Worm (Caenorhabditis elegans) whole organism, L1 larva: ENCODE data around the gene C44B9.3.

Experiments used
- C16A3.4 ChIP-seq: fragments of 150-350 bp; optimal IDR thresholded peaks from 2 replicates; lab custom pipeline; 2014; ENCODE audit warnings: missing biosample characterization, missing genetic modification characterization
- C34B4.2 ChIP-seq: sonication (generic microtip); optimal IDR thresholded peaks from 2 replicates; lab custom pipeline; 2017; ENCODE audit warnings: mild to moderate bottlenecking, missing genetic modification characterization, missing compliant biosample characterization
- F16B12.6 ChIP-seq: fragments of 150-350 bp; optimal IDR thresholded peaks from 2 replicates; lab custom pipeline; 2014; ENCODE audit warnings: missing biosample characterization, missing genetic modification characterization
- Y116A8C.19 ChIP-seq: sonication (generic microtip); optimal IDR thresholded peaks from 2 replicates; lab custom pipeline; 2016; ENCODE audit warnings: missing compliant biosample characterization, missing genetic modification characterization, borderline replicate concordance
- alr-1 ChIP-seq: fragments of 200-800 bp; sonication (Bioruptor generic); optimal IDR thresholded peaks from 2 replicates; lab custom pipeline; 2018; ENCODE audit warnings: borderline replicate concordance, mild to moderate bottlenecking, missing genetic modification characterization, missing compliant biosample characterization
- aly-2 ChIP-seq: fragments of 150-350 bp; optimal IDR thresholded peaks from 2 replicates; lab custom pipeline; 2014; ENCODE audit warnings: missing biosample characterization, missing genetic modification characterization
- ama-1 ChIP-seq: fragments of 150-350 bp; optimal IDR thresholded peaks from 2 replicates; lab custom pipeline; 2014
- blmp-1 ChIP-seq: fragments of 150-350 bp; optimal IDR thresholded peaks from 2 replicates; lab custom pipeline; 2014; ENCODE audit warnings: missing biosample characterization, missing genetic modification characterization
- ceh-8 ChIP-seq: fragments of 200-800 bp; sonication (Bioruptor generic); optimal IDR thresholded peaks from 2 replicates; lab custom pipeline; 2018; ENCODE audit warnings: mild to moderate bottlenecking, missing genetic modification characterization, moderate library complexity, missing compliant biosample characterization
- ceh-82 ChIP-seq, 3 experiments: fragments of 150-350 bp in 1 of 3; sonication (generic microtip) in 2 of 3; optimal IDR thresholded peaks; 2 replicates each; lab custom pipeline; 2014 to 2017; ENCODE audit warnings: missing biosample characterization in 3 of 3, missing genetic modification characterization in 3 of 3
- ceh-88 ChIP-seq: fragments of 200-800 bp; sonication (Bioruptor generic); IDR thresholded peaks from 2 replicates; pipeline ENCODE4 v1.3.6; 2022; ENCODE audit warnings: missing genetic modification characterization, missing compliant biosample characterization
- ceh-90 ChIP-seq: sonication (generic microtip); optimal IDR thresholded peaks from 2 replicates; lab custom pipeline; 2016; ENCODE audit warnings: missing genetic modification characterization, missing compliant biosample characterization
- dpl-1 ChIP-seq, 3 experiments: fragments of 150-350 bp in 2 of 3; sonication (generic microtip) in 1 of 3; optimal IDR thresholded peaks; 2 replicates each; lab custom pipeline; 2014 to 2017; ENCODE audit warnings: missing biosample characterization in 3 of 3, missing genetic modification characterization in 3 of 3, missing genetic modification reagents in 3 of 3
- egl-27 ChIP-seq, 2 experiments: fragments of 150-350 bp in 1 of 2; sonication (generic microtip); optimal IDR thresholded peaks; 3 replicates each; lab custom pipeline; 2017 to 2018; ENCODE audit warnings: missing biosample characterization in 2 of 2, missing genetic modification characterization in 2 of 2, missing genetic modification reagents in 2 of 2
- elt-2 ChIP-seq: sonication (generic microtip); optimal IDR thresholded peaks from 2 replicates; lab custom pipeline; 2016; ENCODE audit warnings: missing genetic modification characterization, mild to moderate bottlenecking, inconsistent platforms, missing compliant biosample characterization, missing genetic modification reagents
- fos-1 ChIP-seq: fragments of 150-350 bp; optimal IDR thresholded peaks from 2 replicates; lab custom pipeline; 2014; ENCODE audit warnings: missing biosample characterization, missing genetic modification characterization
- grh-1 ChIP-seq: fragments of 200-800 bp; sonication (Bioruptor generic); IDR thresholded peaks from 2 replicates; pipeline ENCODE4 v1.3.6; 2022; ENCODE audit warnings: missing genetic modification reagents, missing genetic modification characterization, missing compliant biosample characterization
- hlh-4 ChIP-seq: sonication (generic microtip); optimal IDR thresholded peaks from 2 replicates; lab custom pipeline; 2016; ENCODE audit warnings: mild to moderate bottlenecking, missing genetic modification characterization, missing compliant biosample characterization
- lin-13 ChIP-seq: fragments of 150-350 bp; optimal IDR thresholded peaks from 2 replicates; lab custom pipeline; 2014; ENCODE audit warnings: missing biosample characterization, missing genetic modification reagents, missing genetic modification characterization
- lin-15B ChIP-seq: fragments of 150-350 bp; sonication (generic microtip); optimal IDR thresholded peaks from 3 replicates; lab custom pipeline; 2014; ENCODE audit warnings: missing biosample characterization, missing genetic modification characterization
- lir-3 ChIP-seq: sonication (generic microtip); optimal IDR thresholded peaks from 2 replicates; lab custom pipeline; 2016; ENCODE audit warnings: mild to moderate bottlenecking, missing genetic modification characterization, moderate library complexity, missing compliant biosample characterization; ENCODE audit not compliant: poor library complexity
- lsy-2 ChIP-seq, 2 experiments: fragments of 150-350 bp; optimal IDR thresholded peaks; 2 replicates each; lab custom pipeline; 2014; ENCODE audit warnings: missing biosample characterization in 2 of 2, missing genetic modification characterization in 2 of 2
- mab-9 ChIP-seq: fragments of 200-800 bp; sonication (Bioruptor generic); IDR thresholded peaks from 2 replicates; pipeline ENCODE4 v1.3.6; 2022; ENCODE audit warnings: missing genetic modification reagents, missing genetic modification characterization, missing compliant biosample characterization
- nhr-47 ChIP-seq: sonication (generic microtip); optimal IDR thresholded peaks from 2 replicates; lab custom pipeline; 2016; ENCODE audit warnings: mild to moderate bottlenecking, missing genetic modification characterization, moderate library complexity, missing compliant biosample characterization
- nhr-71 ChIP-seq: sonication (generic microtip); optimal IDR thresholded peaks from 2 replicates; lab custom pipeline; 2016; ENCODE audit warnings: mild to moderate bottlenecking, missing genetic modification characterization, moderate library complexity, missing compliant biosample characterization
- nhr-76 ChIP-seq: sonication (generic microtip); optimal IDR thresholded peaks from 2 replicates; lab custom pipeline; 2017; ENCODE audit warnings: missing biosample characterization, missing genetic modification characterization
- nhr-77 ChIP-seq: fragments of 150-350 bp; optimal IDR thresholded peaks from 2 replicates; lab custom pipeline; 2014; ENCODE audit warnings: missing biosample characterization, missing genetic modification characterization
- nhr-84 ChIP-seq: sonication (generic microtip); optimal IDR thresholded peaks from 2 replicates; lab custom pipeline; 2017; ENCODE audit warnings: missing biosample characterization, missing genetic modification characterization
- nhr-85 ChIP-seq: sonication (generic microtip); peaks from one replicate; lab custom pipeline; 2016; ENCODE audit warnings: missing genetic modification characterization, inconsistent platforms, missing compliant biosample characterization
- pag-3 ChIP-seq: sonication (generic microtip); optimal IDR thresholded peaks from 2 replicates; lab custom pipeline; 2017; ENCODE audit warnings: missing genetic modification characterization, mild to moderate bottlenecking, missing compliant biosample characterization, antibody characterized with exemption, borderline replicate concordance; ENCODE audit not compliant: insufficient read depth
- pax-3 ChIP-seq: fragments of 200-800 bp; sonication (Bioruptor generic); optimal IDR thresholded peaks from 2 replicates; lab custom pipeline; 2018; ENCODE audit warnings: mild to moderate bottlenecking, missing genetic modification characterization, moderate library complexity, missing compliant biosample characterization
- pqm-1 ChIP-seq: sonication (generic microtip); optimal IDR thresholded peaks from 3 replicates; lab custom pipeline; 2017; ENCODE audit warnings: missing biosample characterization, missing genetic modification characterization
- rnt-1 ChIP-seq: sonication (generic microtip); optimal IDR thresholded peaks from 2 replicates; lab custom pipeline; 2016; ENCODE audit warnings: mild to moderate bottlenecking, missing genetic modification characterization, moderate library complexity, missing compliant biosample characterization
- snpc-4 ChIP-seq: fragments of 150-350 bp; optimal IDR thresholded peaks from 2 replicates; lab custom pipeline; 2014; ENCODE audit warnings: missing biosample characterization, missing genetic modification characterization
- sptf-1 ChIP-seq: fragments of 150-350 bp; optimal IDR thresholded peaks from 2 replicates; lab custom pipeline; 2014; ENCODE audit warnings: missing biosample characterization, missing genetic modification characterization
- sup-37 ChIP-seq: fragments of 200-800 bp; sonication (Bioruptor generic); optimal IDR thresholded peaks from 2 replicates; lab custom pipeline; 2018; ENCODE audit warnings: mild to moderate bottlenecking, missing genetic modification characterization, missing compliant biosample characterization
- swsn-7 ChIP-seq: sonication (generic microtip); optimal IDR thresholded peaks from 2 replicates; lab custom pipeline; 2016; ENCODE audit warnings: missing genetic modification characterization, missing compliant biosample characterization
- tlp-1 ChIP-seq: fragments of 150-350 bp; optimal IDR thresholded peaks from 2 replicates; lab custom pipeline; 2014; ENCODE audit warnings: missing biosample characterization, missing genetic modification characterization
- unc-86 ChIP-seq: sonication (generic microtip); optimal IDR thresholded peaks from 2 replicates; lab custom pipeline; 2016; ENCODE audit warnings: missing genetic modification characterization, missing compliant biosample characterization
- xbp-1 ChIP-seq: sonication (generic microtip); optimal IDR thresholded peaks from 2 replicates; lab custom pipeline; 2016; ENCODE audit warnings: missing genetic modification characterization, missing compliant biosample characterization
- zip-4 ChIP-seq: fragments of 200-800 bp; sonication (Bioruptor generic); optimal IDR thresholded peaks from 2 replicates; lab custom pipeline; 2018; ENCODE audit warnings: mild to moderate bottlenecking, missing genetic modification characterization, moderate library complexity, missing compliant biosample characterization
- ztf-11 ChIP-seq, 2 experiments: sonication (generic microtip); optimal IDR thresholded peaks; 2 replicates each; lab custom pipeline; 2016 to 2017; ENCODE audit warnings: missing genetic modification characterization in 2 of 2, missing biosample characterization in 1 of 2, missing compliant biosample characterization in 1 of 2
- ztf-4 ChIP-seq: fragments of 150-350 bp; optimal IDR thresholded peaks from 2 replicates; lab custom pipeline; 2014; ENCODE audit warnings: missing biosample characterization, missing genetic modification characterization

Gene C44B9.3

ce11 chrIII:10903009-10903609, 23.1 kb upstream of the C44B9.3 start (continued):
- peak in 1 of 3 experiments; percentile 37 for TF ChIP-seq ceh-82 (tag; optimal IDR thresholded peaks at IDR 0.05; lab: Kevin White, UChicago)
- peak; percentile 73 for TF ChIP-seq nhr-71 (tag; lab: Kevin White, UChicago)
- no peak for TF ChIP-seq pag-3 (tag; lab: Kevin White, UChicago)
- TF ChIP-seq hlh-4 = no peak
- TF ChIP-seq snpc-4 (tag; lab: Kevin White, UChicago) = no peak
- TF ChIP-seq ceh-88 (GFP tag; lab: Robert Waterston, UW) = no peak
- TF ChIP-seq fos-1 (tag; lab: Kevin White, UChicago) = no peak
- no peak for TF ChIP-seq lin-15B
- no peak for TF ChIP-seq nhr-85
- no peak for TF ChIP-seq sup-37 (GFP tag; lab: Kevin White, UChicago)
- no peak for TF ChIP-seq F16B12.6
- no peak for TF ChIP-seq nhr-84 (tag; lab: Kevin White, UChicago)
- no peak for TF ChIP-seq Y116A8C.19 (tag; lab: Kevin White, UChicago)
- TF ChIP-seq blmp-1 = no peak
- TF ChIP-seq nhr-77 (tag; lab: Kevin White, UChicago) = no peak
- no peak for TF ChIP-seq C16A3.4 (tag; lab: Kevin White, UChicago)
- peak; percentile 80 for TF ChIP-seq pax-3
- no peak for TF ChIP-seq ztf-11 (tag; optimal IDR thresholded peaks at IDR 0.05; lab: Kevin White, UChicago)
- TF ChIP-seq unc-86 (tag; lab: Kevin White, UChicago) = peak; percentile 12
- TF ChIP-seq xbp-1 (tag; lab: Kevin White, UChicago) = peak; percentile 59
- TF ChIP-seq rnt-1 (tag; lab: Kevin White, UChicago) = no peak
- no peak for TF ChIP-seq dpl-1 (GFP tag; optimal IDR thresholded peaks at IDR 0.05; lab: Kevin White, UChicago)
- TF ChIP-seq grh-1 (GFP tag; lab: Robert Waterston, UW) = no peak
- peak; percentile 80 for TF ChIP-seq nhr-47
- TF ChIP-seq ceh-8 (GFP tag; lab: Kevin White, UChicago) = no peak
- TF ChIP-seq mab-9 = no peak
- TF ChIP-seq lsy-2 (tag; optimal IDR thresholded peaks at IDR 0.05; lab: Kevin White, UChicago) = peak; percentile 10 to 30
- TF ChIP-seq ama-1 = no peak
- no peak for TF ChIP-seq zip-4 (GFP tag; lab: Kevin White, UChicago)
- no peak for TF ChIP-seq C34B4.2 (tag; lab: Kevin White, UChicago)
- TF ChIP-seq sptf-1 (tag; lab: Kevin White, UChicago) = no peak
- no peak for TF ChIP-seq ceh-90 (tag; lab: Kevin White, UChicago)
- TF ChIP-seq elt-2 = no peak
- TF ChIP-seq pqm-1 = no peak
- TF ChIP-seq ztf-4 = peak; percentile 50
- peak; percentile 14 for TF ChIP-seq lir-3 (tag; lab: Kevin White, UChicago)
- no peak for TF ChIP-seq alr-1
- TF ChIP-seq egl-27 (tag; optimal IDR thresholded peaks at IDR 0.05; lab: Kevin White, UChicago) = no peak

- no peak for TF ChIP-seq lsy-2 (tag; optimal IDR thresholded peaks at IDR 0.05; lab: Kevin White, UChicago)
- no peak for TF ChIP-seq nhr-84 (tag; lab: Kevin White, UChicago)
- TF ChIP-seq tlp-1 (tag; lab: Kevin White, UChicago) = no peak
- TF ChIP-seq aly-2 (tag; lab: Kevin White, UChicago) = no peak
- TF ChIP-seq swsn-7 = no peak
- TF ChIP-seq nhr-76 (tag; lab: Kevin White, UChicago) = no peak
- TF ChIP-seq lin-15B = no peak
- TF ChIP-seq lin-13 (GFP tag; lab: Kevin White, UChicago) = no peak
- TF ChIP-seq, all 84 proteins: peak for 0
Observed at ce11 chrIII:10902341-10902740, 22.4 kb upstream of the C44B9.3 start, which contains the start of gene unc-119. Gene unc-119 (plus strand): TSS chrIII:10902641.
